Fruit fly (Drosophila melanogaster): ENCODE data around the gene Tm2.

Gene Tm2

DNA sequence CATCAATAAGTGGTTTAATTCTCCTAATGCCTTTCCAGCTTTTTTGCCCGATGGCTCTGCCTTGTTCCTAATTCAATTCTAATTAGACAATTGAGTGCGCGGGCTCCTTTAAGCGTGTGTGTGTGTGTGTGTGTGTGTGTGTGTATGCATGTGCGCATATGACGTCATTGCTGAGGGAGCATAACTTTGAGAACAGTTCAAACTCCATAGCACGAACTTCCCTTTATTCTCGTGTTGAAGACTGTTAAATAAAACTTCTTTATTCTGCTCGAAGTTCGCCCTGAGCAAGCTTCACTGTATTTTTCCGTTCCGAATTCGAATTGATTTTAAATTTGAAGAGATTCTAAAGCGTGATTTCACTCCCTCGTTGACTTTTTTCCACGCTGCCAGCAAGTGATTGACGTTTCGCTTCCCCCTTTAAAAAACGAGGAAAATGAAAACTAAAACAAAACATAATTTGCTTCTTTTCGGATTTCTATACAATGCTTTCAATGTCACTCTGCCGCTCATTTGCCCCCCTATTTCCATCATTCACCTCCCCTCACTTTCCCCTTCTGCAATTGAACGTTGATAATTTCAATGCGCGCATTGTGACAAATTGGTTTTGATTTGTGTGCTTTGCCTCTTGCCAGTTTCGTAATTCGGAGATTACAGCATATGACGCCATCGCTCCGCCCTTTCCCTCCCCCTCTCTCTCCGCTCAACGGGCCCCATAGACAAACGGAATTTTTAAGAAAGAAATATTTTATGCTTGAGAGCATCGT, 17.6 kb upstream of the Tm2 start (continued):
- no peak for TF ChIP-seq D (optimal IDR thresholded peaks at IDR 0.05)
- TF ChIP-seq D (GFP tag; optimal IDR thresholded peaks at IDR 0.05) = no peak
- peak; percentile 73 for TF ChIP-seq CG18599 (GFP tag; optimal IDR thresholded peaks at IDR 0.05)
- no peak for TF ChIP-seq gsb (GFP tag; IDR thresholded peaks at IDR 0.05)
- TF ChIP-seq CG5245 (GFP tag; optimal IDR thresholded peaks at IDR 0.05) = no peak
- peak in 1 of 2 experiments; percentile 82 for TF ChIP-seq Dfd (GFP tag; optimal IDR thresholded peaks at IDR 0.05)
- peak; percentile 32 for TF ChIP-seq CG11504 (tag; optimal IDR thresholded peaks at IDR 0.05)
- TF ChIP-seq bcd (GFP tag; optimal IDR thresholded peaks at IDR 0.05) = peak; percentile 18
- TF ChIP-seq CG7963 (GFP tag; IDR thresholded peaks at IDR 0.05; ENCODE audit: partially characterized antibody) = no peak
- TF ChIP-seq Scr (GFP tag; IDR thresholded peaks at IDR 0.05; ENCODE audit: partially characterized antibody) = no peak
- TF ChIP-seq CG33557 (GFP tag; optimal IDR thresholded peaks at IDR 0.05) = no peak
- TF ChIP-seq sug (tag; optimal IDR thresholded peaks at IDR 0.05) = peak; percentile 48
- TF ChIP-seq Drgx (GFP tag; IDR thresholded peaks at IDR 0.05) = no peak
- peak; percentile 47 for TF ChIP-seq Atf3 (GFP tag; optimal IDR thresholded peaks at IDR 0.05)
- peak; percentile 49 for TF ChIP-seq disco-r (GFP tag; optimal IDR thresholded peaks at IDR 0.05)
- peak; percentile 95 for TF ChIP-seq grau (tag; optimal IDR thresholded peaks at IDR 0.05)

DNA sequence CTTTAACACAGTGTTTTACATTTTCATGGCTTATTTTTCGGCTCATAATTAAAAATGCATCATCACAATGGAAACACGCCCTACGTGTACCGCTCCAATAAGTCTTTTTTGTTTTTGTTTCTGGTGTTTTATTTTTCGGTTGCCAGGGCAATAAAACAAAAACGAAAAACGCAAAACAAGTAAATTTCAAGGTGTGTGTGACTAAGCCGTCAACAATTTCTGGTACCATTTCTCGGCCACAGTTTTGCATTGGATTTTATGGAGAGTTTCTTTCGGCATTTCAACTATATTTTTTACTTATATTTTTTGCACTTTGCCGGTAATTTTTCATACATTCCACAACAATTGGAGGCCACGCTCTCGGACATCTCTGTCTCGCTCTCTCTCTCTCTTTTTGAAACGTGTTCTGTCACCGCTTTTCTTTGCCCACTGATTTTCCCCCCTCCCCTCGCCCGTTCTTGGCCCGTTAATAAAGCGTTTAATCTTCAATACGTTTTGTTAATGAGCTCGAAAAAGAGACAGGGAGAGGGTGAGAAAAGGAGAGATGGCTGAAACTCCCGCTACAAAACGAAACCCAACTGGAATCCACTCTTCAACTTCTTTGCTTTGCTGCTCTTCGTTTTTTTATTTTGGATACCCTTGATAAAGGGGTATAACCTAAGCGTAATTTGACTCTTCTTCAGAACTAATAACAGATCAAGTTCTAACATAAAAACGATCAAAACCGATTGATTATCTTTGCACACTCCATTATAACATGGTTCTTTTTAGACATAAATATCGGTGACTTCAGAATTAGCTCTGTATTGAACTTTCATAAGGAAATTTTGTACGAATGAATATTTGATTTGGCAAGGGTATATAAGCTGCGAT, 16.8 kb upstream of the Tm2 start:
- TF ChIP-seq fd102C (GFP tag; optimal IDR thresholded peaks at IDR 0.05) (no peak), corto (GFP tag; optimal IDR thresholded peaks at IDR 0.05) (peak; percentile 4), CG31224 (GFP tag; IDR thresholded peaks at IDR 0.05) (no peak), Gsc (GFP tag; IDR thresholded peaks at IDR 0.05) (no peak), CG17361 (GFP tag; IDR thresholded peaks at IDR 0.05) (no peak), CG1647 (GFP tag; optimal IDR thresholded peaks at IDR 0.05) (no peak), maf-S (GFP tag; optimal IDR thresholded peaks at IDR 0.05) (no peak), peb (GFP tag; IDR thresholded peaks at IDR 0.05) (no peak), CG12659 (GFP tag; optimal IDR thresholded peaks at IDR 0.05) (no peak), CG1792 (GFP tag; optimal IDR thresholded peaks at IDR 0.05) (no peak), CG7928 (GFP tag; optimal IDR thresholded peaks at IDR 0.05) (no peak), Mad (GFP tag; optimal IDR thresholded peaks at IDR 0.05) (no peak), CG8765 (GFP tag; IDR thresholded peaks at IDR 0.05) (no peak), CG32532 (GFP tag; IDR thresholded peaks at IDR 0.05) (no peak), bowl (GFP tag; IDR thresholded peaks at IDR 0.05) (no peak), Gug (GFP tag; IDR thresholded peaks at IDR 0.05) (no peak), CG3065 (GFP tag; optimal IDR thresholded peaks at IDR 0.05) (no peak), CG9727 (GFP tag; optimal IDR thresholded peaks at IDR 0.05) (peak; percentile 6), Asciz (GFP tag; optimal IDR thresholded peaks at IDR 0.05) (peak; percentile 38), Max (GFP tag; optimal IDR thresholded peaks at IDR 0.05) (no peak), CG15696 (tag; optimal IDR thresholded peaks at IDR 0.05) (no peak), insv (GFP tag; optimal IDR thresholded peaks at IDR 0.05) (no peak), Bteb2 (GFP tag; optimal IDR thresholded peaks at IDR 0.05) (peak; percentile 4), Sox100B (GFP tag; optimal IDR thresholded peaks at IDR 0.05) (peak; percentile 29), CG34376 (GFP tag; optimal IDR thresholded peaks at IDR 0.05) (no peak), klu (GFP tag; IDR thresholded peaks at IDR 0.05) (no peak), ftz-f1 (GFP tag; optimal IDR thresholded peaks at IDR 0.05) (no peak), Drgx (GFP tag; IDR thresholded peaks at IDR 0.05) (no peak), CG11560 (tag; IDR thresholded peaks at IDR 0.05) (no peak), pum (GFP tag; optimal IDR thresholded peaks at IDR 0.05) (peak; percentile 20), disco-r (GFP tag; optimal IDR thresholded peaks at IDR 0.05) (no peak), CG4328 (GFP tag; optimal IDR thresholded peaks at IDR 0.05) (no peak), CG15269 (tag; optimal IDR thresholded peaks at IDR 0.05) (peak; percentile 1), fru (optimal IDR thresholded peaks at IDR 0.05) (no peak)
